Fruit fly (Drosophila melanogaster): ENCODE results near the gene SF2.

SF2 gene

DNA sequence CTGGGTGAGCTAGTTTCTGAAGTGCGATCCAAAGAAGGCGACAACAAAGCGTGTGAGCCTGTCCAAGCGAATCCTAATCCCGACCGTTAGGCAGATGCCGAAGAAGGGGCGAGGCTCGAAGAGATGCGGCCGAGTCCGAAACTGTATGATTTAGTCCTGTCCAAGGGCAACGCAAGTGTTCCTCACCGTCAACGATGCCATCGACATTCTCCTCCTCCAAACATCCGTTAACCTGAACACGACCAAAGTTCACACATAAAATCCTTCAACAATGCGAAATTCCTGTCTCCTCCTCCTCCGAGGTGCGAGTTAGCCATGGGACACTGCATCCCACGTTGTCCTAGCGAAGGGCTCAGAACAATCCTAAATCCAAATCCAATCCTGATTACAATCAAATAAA lies 2.3 kb downstream of the SF2 start, which contains the start of gene Sulf1:
TSS of gene Sulf1 (minus strand) at position 101 of the 400 bp plus-strand sequence.
- TF ChIP-seq CG14655 (GFP tag; optimal IDR thresholded peaks at IDR 0.05), result no peak

dm6 chr3R:16338342-16338741 lies 3.4 kb downstream of the SF2 start:
- TF ChIP-seq CG10348 (GFP tag; IDR thresholded peaks at IDR 0.05), result no peak
- TF ChIP-seq CG8159 (tag; optimal IDR thresholded peaks at IDR 0.05), result no peak
- TF ChIP-seq CG9948 (tag; optimal IDR thresholded peaks at IDR 0.05), result no peak
- TF ChIP-seq EcR (GFP tag; optimal IDR thresholded peaks at IDR 0.05), result peak; percentile 29
- 0 out of 2 replicates have a peak, but pooled peaks have one; percentile 25 for TF ChIP-seq Ets98B (GFP tag; IDR thresholded peaks at IDR 0.05)
- no peak for TF ChIP-seq D1 (tag; optimal IDR thresholded peaks at IDR 0.05)
- TF ChIP-seq Pif1B (GFP tag; optimal IDR thresholded peaks at IDR 0.05), result no peak

- TF ChIP-seq CG14655 (GFP tag; optimal IDR thresholded peaks at IDR 0.05) (no peak), D1 (tag; optimal IDR thresholded peaks at IDR 0.05) (no peak), CG10348 (GFP tag; IDR thresholded peaks at IDR 0.05) (no peak), CG17806 (tag; optimal IDR thresholded peaks at IDR 0.05) (no peak), CG8159 (tag; optimal IDR thresholded peaks at IDR 0.05) (no peak), Pif1B (GFP tag; optimal IDR thresholded peaks at IDR 0.05) (no peak), CG4496 (GFP tag; IDR thresholded peaks at IDR 0.05) (no peak), Ets98B (GFP tag; IDR thresholded peaks at IDR 0.05) (no peak), EcR (GFP tag; optimal IDR thresholded peaks at IDR 0.05) (no peak), Pif1A (GFP tag; optimal IDR thresholded peaks at IDR 0.05) (no peak), Snoo (tag; optimal IDR thresholded peaks at IDR 0.05) (no peak), CG13204 (GFP tag; optimal IDR thresholded peaks at IDR 0.05) (no peak)
Measured at dm6 chr3R:16337863-16338262, 3.9 kb downstream of the SF2 start.

DNA sequence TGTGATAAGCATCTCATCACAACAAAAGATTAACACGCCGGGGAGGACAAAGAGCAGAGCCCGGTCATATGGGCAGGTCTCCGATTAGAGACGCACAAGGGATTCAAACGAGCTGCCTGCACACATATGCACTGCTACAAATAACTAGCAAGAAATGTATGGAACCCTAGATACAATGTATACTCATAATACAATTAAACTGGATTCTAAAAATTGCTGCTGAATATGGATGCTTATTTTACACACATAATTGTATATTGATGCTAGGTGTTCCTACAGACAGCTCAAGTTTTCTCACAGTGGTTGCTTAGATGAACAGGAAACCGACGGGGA lies 4.8 kb downstream of the SF2 start:
- peak; percentile 76 for TF ChIP-seq CG17806 (tag; optimal IDR thresholded peaks at IDR 0.05)
- TF ChIP-seq CG10348 (GFP tag; IDR thresholded peaks at IDR 0.05), result no peak
- TF ChIP-seq CG14655 (GFP tag; optimal IDR thresholded peaks at IDR 0.05), result no peak
- peak; percentile 52 for TF ChIP-seq CG34367 (tag; optimal IDR thresholded peaks at IDR 0.05)
- TF ChIP-seq CG8159 (tag; optimal IDR thresholded peaks at IDR 0.05), result peak; percentile 57
- TF ChIP-seq CG8301 (tag; optimal IDR thresholded peaks at IDR 0.05), result peak; percentile 56
- TF ChIP-seq Pif1B (GFP tag; optimal IDR thresholded peaks at IDR 0.05), result peak; percentile 73
- peak; percentile 34 for TF ChIP-seq gl (tag; optimal IDR thresholded peaks at IDR 0.05)
- TF ChIP-seq Snoo (tag; optimal IDR thresholded peaks at IDR 0.05), result peak; percentile 24
- TF ChIP-seq Pif1A (GFP tag; optimal IDR thresholded peaks at IDR 0.05), result peak; percentile 79
- no peak for TF ChIP-seq CG13204 (GFP tag; optimal IDR thresholded peaks at IDR 0.05)
- 0 out of 2 replicates have a peak, but pooled peaks have one; percentile 28 for TF ChIP-seq CG12605 (GFP tag; IDR thresholded peaks at IDR 0.05)
- 0 out of 2 replicates have a peak, but pooled peaks have one; percentile 12 for TF ChIP-seq Ets98B (GFP tag; IDR thresholded peaks at IDR 0.05)
- TF ChIP-seq fd96Ca (GFP tag; IDR thresholded peaks at IDR 0.05), result peak; percentile 58; the same call in 1 of the 3 replicates
- TF ChIP-seq CG15710 (tag; optimal IDR thresholded peaks at IDR 0.05), result peak; percentile 37
- no peak for TF ChIP-seq CG32121 (GFP tag; IDR thresholded peaks at IDR 0.05)
- peak; percentile 48; the same call in 1 of the 2 replicates for TF ChIP-seq rn (GFP tag; IDR thresholded peaks at IDR 0.05)
- peak; percentile 53; the same call in 2 of the 3 replicates for TF ChIP-seq CG4496 (GFP tag; IDR thresholded peaks at IDR 0.05)
- TF ChIP-seq EcR (GFP tag; optimal IDR thresholded peaks at IDR 0.05), result no peak
- TF ChIP-seq D1 (tag; optimal IDR thresholded peaks at IDR 0.05), result no peak
- TF ChIP-seq CG9948 (tag; optimal IDR thresholded peaks at IDR 0.05), result peak; percentile 77

DNA sequence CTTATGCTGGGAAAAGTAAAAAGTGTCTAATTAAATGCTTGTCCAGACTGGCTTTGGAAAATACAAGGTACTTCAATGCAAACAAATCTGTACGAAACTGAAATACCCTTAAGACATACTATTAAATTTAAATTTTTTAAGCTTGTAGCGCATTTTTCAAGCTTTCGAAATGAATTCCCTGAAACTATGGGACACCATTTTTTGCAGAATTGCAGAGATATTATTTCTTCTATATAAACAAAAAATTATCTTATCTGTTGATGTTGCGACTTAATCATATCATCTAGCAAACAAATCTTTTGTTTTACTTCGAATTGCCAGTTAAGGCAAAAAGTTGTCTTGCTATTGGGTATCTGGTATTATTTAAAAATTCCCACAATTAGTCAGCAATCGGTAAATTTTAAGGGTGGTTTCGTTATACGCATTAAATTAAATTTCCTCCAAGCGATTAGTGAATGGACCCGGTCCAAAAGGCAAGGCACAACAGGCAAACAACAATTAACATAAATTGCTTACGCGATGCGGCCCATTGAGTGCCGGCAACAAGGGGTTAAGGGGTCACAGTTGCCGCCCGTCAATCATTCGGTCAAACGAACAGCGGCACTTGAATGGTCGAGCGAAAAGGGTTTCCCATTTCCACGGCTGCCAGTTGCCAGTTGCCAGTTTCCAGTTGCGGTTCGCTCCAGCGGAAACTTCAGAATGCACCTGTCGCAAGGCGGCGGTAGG lies 5.3 kb downstream of the SF2 start:
- TF ChIP-seq Ets98B (GFP tag; IDR thresholded peaks at IDR 0.05) (no peak; the same call in 1 of the 2 replicates), CG13204 (GFP tag; optimal IDR thresholded peaks at IDR 0.05) (no peak), Pif1A (GFP tag; optimal IDR thresholded peaks at IDR 0.05) (peak; percentile 41), fd96Ca (GFP tag; IDR thresholded peaks at IDR 0.05) (no peak), CG4496 (GFP tag; IDR thresholded peaks at IDR 0.05) (0 out of 3 replicates have a peak, but pooled peaks have one; percentile 21), CG14655 (GFP tag; optimal IDR thresholded peaks at IDR 0.05) (peak; percentile 75), D1 (tag; optimal IDR thresholded peaks at IDR 0.05) (no peak), CG34367 (tag; optimal IDR thresholded peaks at IDR 0.05) (no peak), Snoo (tag; optimal IDR thresholded peaks at IDR 0.05) (peak; percentile 8), rn (GFP tag; IDR thresholded peaks at IDR 0.05) (no peak), CG32121 (GFP tag; IDR thresholded peaks at IDR 0.05) (no peak), EcR (GFP tag; optimal IDR thresholded peaks at IDR 0.05) (no peak), CG9948 (tag; optimal IDR thresholded peaks at IDR 0.05) (no peak), Pif1B (GFP tag; optimal IDR thresholded peaks at IDR 0.05) (peak; percentile 34), CG8159 (tag; optimal IDR thresholded peaks at IDR 0.05) (peak; percentile 33), CG12605 (GFP tag; IDR thresholded peaks at IDR 0.05) (no peak), CG15710 (tag; optimal IDR thresholded peaks at IDR 0.05) (no peak), gl (tag; optimal IDR thresholded peaks at IDR 0.05) (no peak), CG17806 (tag; optimal IDR thresholded peaks at IDR 0.05) (peak; percentile 15), CG8301 (tag; optimal IDR thresholded peaks at IDR 0.05) (peak; percentile 69), CG10348 (GFP tag; IDR thresholded peaks at IDR 0.05) (no peak)

dm6 chr3R:16335438-16336073 lies 6.2 kb downstream of the SF2 start:
- TF ChIP-seq CG12605 (GFP tag; IDR thresholded peaks at IDR 0.05) (no peak), CG15710 (tag; optimal IDR thresholded peaks at IDR 0.05) (no peak), CG10348 (GFP tag; IDR thresholded peaks at IDR 0.05) (no peak)
